Fruit fly (Drosophila melanogaster) whole organism, prepupa: Measurements from ENCODE around the gene c12.2.

ENCODE experiments used
- Blimp-1 ChIP-seq: fragments of 200-800 bp; sonication (Bioruptor generic); optimal IDR thresholded peaks from 3 replicates; lab custom pipeline; 2017; ENCODE audit warnings: missing biosample characterization, missing genetic modification characterization, mild to moderate bottlenecking, moderate library complexity, missing genetic modification reagents
- CG10669 ChIP-seq: fragments of 200-800 bp; sonication (Bioruptor generic); optimal IDR thresholded peaks from 3 replicates; lab custom pipeline; 2018; ENCODE audit warnings: missing biosample characterization, mild to moderate bottlenecking, missing genetic modification characterization, moderate library complexity
- CG11294 ChIP-seq: fragments of 200-800 bp; sonication (Bioruptor generic); IDR thresholded peaks from 2 replicates; pipeline ENCODE4 v1.3.6; 2022; ENCODE audit warnings: missing biosample characterization, missing genetic modification characterization
- CG15336 ChIP-seq: fragments of 200-800 bp; sonication (Bioruptor generic); IDR thresholded peaks from 2 replicates; pipeline ENCODE4 v1.3.6; 2022; ENCODE audit warnings: missing biosample characterization, missing genetic modification characterization
- CG3032 ChIP-seq: fragments of 200-800 bp; optimal IDR thresholded peaks from 2 replicates; lab custom pipeline; 2019; ENCODE audit warnings: missing biosample characterization, mild to moderate bottlenecking, missing genetic modification characterization, moderate library complexity
- CG31627 ChIP-seq: fragments of 200-800 bp; sonication (Bioruptor generic); optimal IDR thresholded peaks from 3 replicates; lab custom pipeline; 2016; ENCODE audit warnings: missing biosample characterization, missing genetic modification characterization
- CG4318 ChIP-seq: fragments of 200-800 bp; sonication (Bioruptor generic); optimal IDR thresholded peaks from 3 replicates; lab custom pipeline; 2017; ENCODE audit warnings: missing biosample characterization, mild to moderate bottlenecking, missing genetic modification characterization
- CG6276 ChIP-seq: fragments of 200-800 bp; sonication (Bioruptor generic); optimal IDR thresholded peaks from 2 replicates; lab custom pipeline; 2017; ENCODE audit warnings: missing biosample characterization, mild to moderate bottlenecking, missing genetic modification characterization
- CG6792 ChIP-seq: fragments of 200-800 bp; sonication (Bioruptor generic); optimal IDR thresholded peaks from 3 replicates; lab custom pipeline; 2016; ENCODE audit warnings: missing biosample characterization, missing genetic modification characterization
- CG6808 ChIP-seq: fragments of 200-800 bp; sonication (Bioruptor generic); optimal IDR thresholded peaks from 3 replicates; lab custom pipeline; 2017; ENCODE audit warnings: missing biosample characterization, missing genetic modification characterization, mild to moderate bottlenecking, moderate library complexity, missing genetic modification reagents
- CG6854 ChIP-seq: fragments of 200-800 bp; sonication (Bioruptor generic); optimal IDR thresholded peaks from 2 replicates; lab custom pipeline; 2017; ENCODE audit warnings: missing biosample characterization, mild to moderate bottlenecking, missing genetic modification characterization
- CG7368 ChIP-seq: fragments of 200-800 bp; sonication (Bioruptor generic); optimal IDR thresholded peaks from 3 replicates; lab custom pipeline; 2016; ENCODE audit warnings: missing biosample characterization, missing genetic modification characterization
- CG8632 ChIP-seq: fragments of 200-800 bp; sonication (Bioruptor generic); optimal IDR thresholded peaks from 3 replicates; lab custom pipeline; 2016; ENCODE audit warnings: missing biosample characterization, missing genetic modification characterization
- CG9139 ChIP-seq: fragments of 200-800 bp; sonication (Bioruptor generic); optimal IDR thresholded peaks from 3 replicates; lab custom pipeline; 2017; ENCODE audit warnings: missing biosample characterization, mild to moderate bottlenecking, missing genetic modification characterization
- Eip75B ChIP-seq: fragments of 200-800 bp; sonication (Bioruptor generic); optimal IDR thresholded peaks from 3 replicates; lab custom pipeline; 2016; ENCODE audit warnings: missing biosample characterization, missing genetic modification characterization
- Eip93F ChIP-seq: fragments of 200-800 bp; sonication (Bioruptor generic); optimal IDR thresholded peaks from 2 replicates; lab custom pipeline; 2016; ENCODE audit warnings: missing biosample characterization, mild to moderate bottlenecking, missing genetic modification characterization
- Ets96B ChIP-seq: fragments of 200-800 bp; optimal IDR thresholded peaks from 2 replicates; lab custom pipeline; 2019; ENCODE audit warnings: missing biosample characterization, mild to moderate bottlenecking, missing genetic modification characterization, moderate library complexity
- Gug ChIP-seq: fragments of 200-800 bp; sonication (Bioruptor generic); IDR thresholded peaks from 2 replicates; pipeline ENCODE4 v1.3.6; 2022; ENCODE audit warnings: missing biosample characterization, missing genetic modification characterization
- Hr38 ChIP-seq: sonication (Bioruptor generic); optimal IDR thresholded peaks from 2 replicates; lab custom pipeline; 2016; ENCODE audit warnings: missing biosample characterization, missing genetic modification characterization
- Hr39 ChIP-seq: fragments of 200-800 bp; sonication (Bioruptor generic); optimal IDR thresholded peaks from 2 replicates; lab custom pipeline; 2016; ENCODE audit warnings: missing biosample characterization, missing genetic modification characterization
- Lpt ChIP-seq: fragments of 200-800 bp; sonication (Bioruptor generic); optimal IDR thresholded peaks from 3 replicates; lab custom pipeline; 2016; ENCODE audit warnings: missing biosample characterization, missing genetic modification characterization
- OdsH ChIP-seq: fragments of 200-800 bp; sonication (Bioruptor generic); optimal IDR thresholded peaks from 3 replicates; lab custom pipeline; 2016; ENCODE audit warnings: missing biosample characterization, missing genetic modification characterization
- Smox ChIP-seq: fragments of 200-800 bp; sonication (Bioruptor generic); optimal IDR thresholded peaks from 3 replicates; lab custom pipeline; 2016; ENCODE audit warnings: missing biosample characterization, missing genetic modification characterization
- Sox102F ChIP-seq: fragments of 200-800 bp; sonication (Bioruptor generic); optimal IDR thresholded peaks from 2 replicates; lab custom pipeline; 2016; ENCODE audit warnings: missing biosample characterization, mild to moderate bottlenecking, missing genetic modification characterization
- Sox15 ChIP-seq: fragments of 200-800 bp; sonication (Bioruptor generic); optimal IDR thresholded peaks from 3 replicates; lab custom pipeline; 2016; ENCODE audit warnings: missing biosample characterization, missing genetic modification characterization
- achi ChIP-seq: fragments of 200-800 bp; sonication (Bioruptor generic); optimal IDR thresholded peaks from 3 replicates; lab custom pipeline; 2016; ENCODE audit warnings: missing biosample characterization, missing genetic modification characterization
- acj6 ChIP-seq: fragments of 200-800 bp; sonication (Bioruptor generic); optimal IDR thresholded peaks from 3 replicates; lab custom pipeline; 2016; ENCODE audit warnings: missing biosample characterization, missing genetic modification characterization
- cyc ChIP-seq: fragments of 200-800 bp; sonication (Bioruptor generic); optimal IDR thresholded peaks from 3 replicates; lab custom pipeline; 2016; ENCODE audit warnings: missing biosample characterization, missing genetic modification characterization
- dac ChIP-seq: fragments of 200-800 bp; sonication (Bioruptor generic); optimal IDR thresholded peaks from 2 replicates; lab custom pipeline; 2017; ENCODE audit warnings: missing biosample characterization, mild to moderate bottlenecking, missing genetic modification characterization
- fd59A ChIP-seq: fragments of 200-800 bp; sonication (Bioruptor generic); optimal IDR thresholded peaks from 2 replicates; lab custom pipeline; 2017; ENCODE audit warnings: missing biosample characterization, mild to moderate bottlenecking, missing genetic modification characterization, missing genetic modification reagents
- fd85E ChIP-seq: fragments of 200-800 bp; sonication (Bioruptor generic); optimal IDR thresholded peaks from 3 replicates; lab custom pipeline; 2016; ENCODE audit warnings: missing biosample characterization, missing genetic modification characterization
- lz ChIP-seq: fragments of 200-800 bp; sonication (Bioruptor generic); optimal IDR thresholded peaks from 3 replicates; lab custom pipeline; 2016; ENCODE audit warnings: missing biosample characterization, missing genetic modification characterization
- salr ChIP-seq, 2 experiments: fragments of 200-800 bp; sonication (Bioruptor generic); optimal IDR thresholded peaks; 3 replicates each; lab custom pipeline; 2016 to 2018; ENCODE audit warnings: missing biosample characterization in 2 of 2, missing genetic modification characterization in 2 of 2, mild to moderate bottlenecking in 1 of 2
- ss ChIP-seq, 2 experiments: fragments of 200-800 bp; sonication (Bioruptor generic); optimal IDR thresholded peaks; 2 replicates in 1 of 2; 3 replicates in 1 of 2; lab custom pipeline; 2017 to 2018; ENCODE audit warnings: mild to moderate bottlenecking in 2 of 2, missing biosample characterization in 2 of 2, missing genetic modification characterization in 2 of 2, moderate library complexity in 1 of 2
- svp ChIP-seq: fragments of 200-800 bp; sonication (Bioruptor generic); peaks from one replicate; lab custom pipeline; 2016; ENCODE audit warnings: missing biosample characterization, missing genetic modification characterization
- topi ChIP-seq: fragments of 200-800 bp; sonication (Bioruptor generic); optimal IDR thresholded peaks from 3 replicates; lab custom pipeline; 2016; ENCODE audit warnings: missing biosample characterization, missing genetic modification characterization
- vri ChIP-seq: fragments of 200-800 bp; sonication (Bioruptor generic); optimal IDR thresholded peaks from 3 replicates; lab custom pipeline; 2016; ENCODE audit warnings: missing biosample characterization, mild to moderate bottlenecking, missing genetic modification characterization

The c12.2 gene

dm6 chrX:9295518-9295917 is 23.6 kb upstream of the c12.2 start (continued):
- TF ChIP-seq Eip93F (no peak), Eip75B (GFP tag; lab: Kevin White, UChicago) (no peak), Sox15 (no peak), Hr39 (GFP tag; lab: Kevin White, UChicago) (peak; percentile 16), ss (GFP tag; optimal IDR thresholded peaks at IDR 0.05; lab: Kevin White, UChicago) (peak in 1 of 2 experiments; percentile 16), lz (peak; percentile 33), Ets96B (tag; lab: Kevin White, UChicago) (peak; percentile 20), OdsH (GFP tag; lab: Kevin White, UChicago) (no peak), Smox (no peak), CG6808 (GFP tag; lab: Kevin White, UChicago) (no peak), CG6854 (GFP tag; lab: Kevin White, UChicago) (no peak), Sox102F (no peak), Blimp-1 (GFP tag; lab: Kevin White, UChicago) (no peak), CG8632 (GFP tag; lab: Kevin White, UChicago) (no peak), CG4318 (GFP tag; lab: Kevin White, UChicago) (no peak), Hr38 (GFP tag; lab: Kevin White, UChicago) (no peak), CG3032 (tag; lab: Kevin White, UChicago) (peak; percentile 26), CG31627 (GFP tag; lab: Kevin White, UChicago) (peak; percentile 1), achi (no peak), fd59A (GFP tag; lab: Kevin White, UChicago) (no peak), CG9139 (no peak), svp (peak; percentile 21), fd85E (GFP tag; lab: Kevin White, UChicago) (no peak), CG7368 (GFP tag; lab: Kevin White, UChicago) (no peak), dac (no peak), Gug (GFP tag; lab: Robert Waterston, UW) (no peak), CG6276 (GFP tag; lab: Kevin White, UChicago) (no peak), CG15336 (GFP tag; lab: Robert Waterston, UW) (0 out of 2 replicates have a peak, but pooled peaks have one; percentile 14), acj6 (GFP tag; lab: Kevin White, UChicago) (peak; percentile 12), cyc (GFP tag; lab: Kevin White, UChicago) (no peak), CG6792 (GFP tag; lab: Kevin White, UChicago) (no peak), salr (GFP tag; optimal IDR thresholded peaks at IDR 0.05; lab: Kevin White, UChicago) (peak in 1 of 2 experiments; percentile 2), vri (GFP tag; lab: Kevin White, UChicago) (no peak)

dm6 chrX:9296518-9296917 is 22.6 kb upstream of the c12.2 start:
- no peak for TF ChIP-seq fd59A (GFP tag; lab: Kevin White, UChicago)
- no peak for TF ChIP-seq Ets96B (tag; lab: Kevin White, UChicago)
- TF ChIP-seq CG10669 (GFP tag; lab: Kevin White, UChicago) = no peak
- TF ChIP-seq CG11294 (GFP tag; lab: Robert Waterston, UW) = no peak
- TF ChIP-seq cyc (GFP tag; lab: Kevin White, UChicago) = no peak
- no peak for TF ChIP-seq Blimp-1 (GFP tag; lab: Kevin White, UChicago)
- no peak for TF ChIP-seq topi (GFP tag; lab: Kevin White, UChicago)
- no peak for TF ChIP-seq lz
- TF ChIP-seq CG4318 (GFP tag; lab: Kevin White, UChicago) = no peak
- no peak for TF ChIP-seq CG31627 (GFP tag; lab: Kevin White, UChicago)
- no peak for TF ChIP-seq Lpt (GFP tag; lab: Kevin White, UChicago)
- no peak for TF ChIP-seq ss (GFP tag; optimal IDR thresholded peaks at IDR 0.05; lab: Kevin White, UChicago)
- no peak for TF ChIP-seq CG6854 (GFP tag; lab: Kevin White, UChicago)
- no peak for TF ChIP-seq CG9139
- TF ChIP-seq achi = no peak
- TF ChIP-seq Sox102F = no peak
- no peak for TF ChIP-seq Hr39 (GFP tag; lab: Kevin White, UChicago)
